Worm (Caenorhabditis elegans) whole organism, L1 larva: ENCODE measurements around the gene nhr-219.

Source experiments
- F16B12.6 ChIP-seq: fragments of 150-350 bp; optimal IDR thresholded peaks from 2 replicates; lab custom pipeline; 2014; ENCODE audit warnings: missing biosample characterization, missing genetic modification characterization
- elt-3 ChIP-seq, 6 experiments: fragments of 150-350 bp in 1 of 6; sonication (generic microtip); optimal IDR thresholded peaks; 2 replicates each; lab custom pipeline; 2017 to 2018; ENCODE audit warnings: missing biosample characterization in 6 of 6, missing genetic modification characterization in 6 of 6, inconsistent platforms in 1 of 6
- lin-39 ChIP-seq: fragments of 150-350 bp; optimal IDR thresholded peaks from 2 replicates; lab custom pipeline; 2014; ENCODE audit warnings: missing biosample characterization, missing genetic modification reagents, missing genetic modification characterization
- nhr-28 ChIP-seq: fragments of 150-350 bp; optimal IDR thresholded peaks from 2 replicates; lab custom pipeline; 2014; ENCODE audit warnings: missing biosample characterization, missing genetic modification characterization
- snpc-4 ChIP-seq: fragments of 150-350 bp; optimal IDR thresholded peaks from 2 replicates; lab custom pipeline; 2014; ENCODE audit warnings: missing biosample characterization, missing genetic modification characterization
- ztf-4 ChIP-seq: fragments of 150-350 bp; optimal IDR thresholded peaks from 2 replicates; lab custom pipeline; 2014; ENCODE audit warnings: missing biosample characterization, missing genetic modification characterization

DNA sequence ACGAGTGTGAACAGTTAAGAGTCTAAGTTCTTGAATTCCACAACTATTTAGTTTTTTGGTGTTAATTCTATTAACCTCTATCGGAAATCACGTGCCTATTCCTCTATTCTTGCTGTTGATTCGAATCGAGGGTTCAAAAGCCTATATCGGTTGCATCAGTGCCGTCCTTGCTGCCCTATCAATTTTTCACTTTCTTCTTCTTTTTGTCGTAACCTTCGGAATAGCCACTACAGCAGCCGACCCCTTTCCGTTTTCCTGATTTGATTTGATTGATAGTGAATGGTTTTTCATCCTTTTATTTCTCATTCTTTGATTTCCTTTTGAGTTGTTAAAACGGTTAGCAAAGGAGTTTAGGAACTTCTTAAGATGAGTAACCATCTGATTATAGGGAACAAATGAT lies 28.3 kb upstream of the nhr-219 start:
- no peak for TF ChIP-seq F16B12.6 (tag; lab: Kevin White, UChicago)
- TF ChIP-seq ztf-4 (tag; lab: Kevin White, UChicago), result no peak
- peak in 4 of 6 experiments; percentile 44 to 91 (median 86) for TF ChIP-seq elt-3 (tag; optimal IDR thresholded peaks at IDR 0.05; lab: Kevin White, UChicago)
- no peak for TF ChIP-seq lin-39 (tag; lab: Kevin White, UChicago)
- no peak for TF ChIP-seq nhr-28 (tag; lab: Kevin White, UChicago)
- TF ChIP-seq snpc-4 (tag; lab: Kevin White, UChicago), result no peak
